Worm (Caenorhabditis elegans): ENCODE results near the gene srj-8.

The srj-8 gene

DNA sequence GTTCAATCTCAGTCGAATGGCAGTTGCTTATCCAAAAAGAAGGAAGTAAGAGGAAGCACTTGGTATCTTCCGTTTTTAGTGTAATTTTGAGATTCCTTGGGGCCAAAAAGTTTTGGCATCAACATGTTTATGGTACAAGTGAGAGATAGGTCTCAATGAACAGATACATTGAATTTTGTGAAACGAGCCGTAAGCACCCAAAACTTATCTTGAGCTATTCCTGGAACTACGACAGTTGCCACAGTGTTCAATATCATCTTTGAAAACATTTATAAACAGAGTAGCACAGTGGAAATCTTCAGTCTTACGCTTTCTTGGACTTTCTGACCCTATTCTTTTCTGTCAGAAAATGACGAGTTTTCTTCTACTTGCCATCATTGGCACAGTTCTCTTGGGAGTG lies 27.4 kb downstream of the srj-8 start, which contains the start of gene T28A11.3:
TSS of gene T28A11.3 (plus strand) at position 301 of the 400 bp plus-strand sequence.
- no peak for TF ChIP-seq T07F8.4 (tag; optimal IDR thresholded peaks at IDR 0.05)
- TF ChIP-seq tbp1 (GFP tag; optimal IDR thresholded peaks at IDR 0.05), result no peak

ce11 chrV:3276184-3276583 lies 28.6 kb downstream of the srj-8 start:
- TF ChIP-seq ceh-58 (GFP tag; IDR thresholded peaks at IDR 0.05) (no peak), K12H6.12 (tag; optimal IDR thresholded peaks at IDR 0.05) (peak; percentile 9)

- TF ChIP-seq Y53G8AR.9 (GFP tag; conservative IDR thresholded peaks at IDR 0.05), result no peak
These were observed 30.6 kb downstream of the srj-8 start, which contains the start of gene fbxa-64 for ce11 chrV:3278101-3278639. TSS of gene fbxa-64 (minus strand) at chrV:3278151.

DNA sequence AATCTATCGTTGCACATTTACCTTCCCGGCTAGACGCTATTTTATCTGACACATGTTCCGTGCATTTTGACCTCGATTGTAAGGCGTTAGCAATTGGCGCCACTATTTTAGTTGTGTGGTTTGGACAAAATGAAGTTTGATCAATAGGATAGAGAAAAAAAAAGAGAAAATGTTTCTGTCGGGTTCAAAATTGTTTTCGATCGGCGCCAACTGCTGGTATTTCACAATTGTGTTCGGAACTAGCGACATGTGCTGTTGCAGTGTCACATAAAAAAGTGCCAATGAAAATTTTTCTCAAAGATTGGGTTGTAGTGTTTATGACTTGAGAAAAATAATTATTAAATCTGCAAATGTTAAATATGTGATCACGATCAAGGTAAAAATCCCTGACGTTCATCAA lies 31.5 kb downstream of the srj-8 start:
- no peak for TF ChIP-seq aptf-3 (GFP tag; IDR thresholded peaks at IDR 0.05)
- TF ChIP-seq tlf-1 (GFP tag; optimal IDR thresholded peaks at IDR 0.05), result no peak
- no peak for TF ChIP-seq hrde-1 (tag; optimal IDR thresholded peaks at IDR 0.05; ENCODE audit: borderline replicate concordance)
- TF ChIP-seq ets-4 (GFP tag; optimal IDR thresholded peaks at IDR 0.05), result no peak
- TF ChIP-seq hsf-1 (GFP tag; IDR thresholded peaks at IDR 0.05), result no peak
- no peak for TF ChIP-seq F22D6.2 (tag; optimal IDR thresholded peaks at IDR 0.05)
- no peak for TF ChIP-seq lin-35 (GFP tag; optimal IDR thresholded peaks at IDR 0.05)
- no peak for TF ChIP-seq snpc-3.4 (tag; optimal IDR thresholded peaks at IDR 0.05)
- TF ChIP-seq lin-40 (tag; optimal IDR thresholded peaks at IDR 0.05), result no peak
- TF ChIP-seq B0035.1 (tag; optimal IDR thresholded peaks at IDR 0.05), result no peak
- no peak for TF ChIP-seq aptf-2 (GFP tag; conservative IDR thresholded peaks at IDR 0.05)

DNA sequence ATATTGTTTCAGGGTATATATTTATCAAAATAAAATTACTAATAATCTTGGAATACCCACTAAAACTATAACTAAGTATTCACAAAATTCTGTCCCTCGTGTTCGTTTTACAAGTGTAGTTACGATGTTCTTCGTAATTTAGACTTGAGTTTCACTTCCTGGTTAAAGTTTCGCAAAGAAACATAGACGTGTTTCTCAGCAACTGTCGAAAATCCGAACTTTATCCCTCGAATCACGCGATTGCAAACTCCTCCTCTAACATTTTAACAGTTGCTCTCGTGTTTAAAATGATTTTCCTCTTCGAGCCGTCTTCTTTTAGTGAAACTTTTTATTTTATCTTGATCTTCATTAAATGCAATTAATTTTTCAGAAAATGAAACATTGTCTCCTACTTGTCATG lies 32.4 kb downstream of the srj-8 start, which contains the start of gene T28A11.2:
TSS of gene T28A11.2 (plus strand) at position 371 of the 400 bp plus-strand sequence.
- no peak for TF ChIP-seq T07F8.4 (tag; optimal IDR thresholded peaks at IDR 0.05)
- no peak for TF ChIP-seq attf-6 (GFP tag; IDR thresholded peaks at IDR 0.05)
- no peak for TF ChIP-seq ztf-22 (GFP tag; optimal IDR thresholded peaks at IDR 0.05)
- TF ChIP-seq die-1 (tag; optimal IDR thresholded peaks at IDR 0.05), result no peak
- no peak for TF ChIP-seq tbp1 (GFP tag; optimal IDR thresholded peaks at IDR 0.05)
- TF ChIP-seq fkh-3 (tag; optimal IDR thresholded peaks at IDR 0.05), result no peak
- no peak for TF ChIP-seq lin-40 (tag; optimal IDR thresholded peaks at IDR 0.05)
- no peak for TF ChIP-seq repo-1 (tag; optimal IDR thresholded peaks at IDR 0.05)

ce11 chrV:3281523-3281922 lies 33.9 kb downstream of the srj-8 start, which contains the start of gene T28A11.25:
TSS of gene T28A11.25 (plus strand) at chrV:3281823.
- TF ChIP-seq Y67H2A.10 (GFP tag; conservative IDR thresholded peaks at IDR 0.05) (no peak), madf-3 (GFP tag; IDR thresholded peaks at IDR 0.05) (0 out of 2 replicates have a peak, but pooled peaks have one; percentile 28), let-526 (GFP tag; IDR thresholded peaks at IDR 0.05) (no peak)

DNA sequence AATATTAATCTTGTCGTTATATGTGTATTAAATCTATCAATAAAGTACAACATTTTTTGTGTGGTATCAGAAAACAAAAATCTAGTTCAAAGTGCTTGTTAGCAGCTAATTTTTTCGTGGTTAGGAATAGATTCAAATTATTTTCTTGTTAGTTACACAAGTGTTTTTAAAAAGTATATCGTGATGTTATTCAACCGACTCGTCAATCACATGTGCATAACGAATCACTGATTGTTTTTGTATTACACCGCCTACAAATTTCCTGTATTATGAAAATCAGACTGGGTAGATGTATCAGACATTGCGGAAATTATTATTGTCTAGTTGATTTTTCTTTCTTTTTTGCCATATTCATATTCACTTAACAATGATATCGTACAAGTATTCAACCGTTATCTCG lies 35.3 kb downstream of the srj-8 start, which contains the start of gene str-64:
TSS of gene str-64 (plus strand) at position 301 of the 400 bp plus-strand sequence.
- TF ChIP-seq D2030.7 (GFP tag; IDR thresholded peaks at IDR 0.05) (no peak), lin-35 (GFP tag; optimal IDR thresholded peaks at IDR 0.05) (no peak), Y67H2A.10 (GFP tag; conservative IDR thresholded peaks at IDR 0.05) (no peak), snpc-4 (GFP tag; optimal IDR thresholded peaks at IDR 0.05) (no peak), snpc-4 (tag; optimal IDR thresholded peaks at IDR 0.05) (no peak), C06A6.2 (GFP tag; conservative IDR thresholded peaks at IDR 0.05) (no peak), hsf-1 (GFP tag; IDR thresholded peaks at IDR 0.05) (no peak), egl-18 (GFP tag; IDR thresholded peaks at IDR 0.05) (no peak), F33H1.4 (GFP tag; IDR thresholded peaks at IDR 0.05) (no peak)

Measured in whole organism, young adult.